Worm (Caenorhabditis elegans) whole organism, midembryonic: ENCODE measurements around the gene phy-3.

Source experiments
- cog-1 ChIP-seq: sonication (generic microtip); optimal IDR thresholded peaks from 2 replicates; lab custom pipeline; 2016; ENCODE audit warnings: missing genetic modification characterization, missing compliant biosample characterization
- klf-2 ChIP-seq: fragments of 200-800 bp; sonication (Bioruptor generic); conservative IDR thresholded peaks from 2 replicates; pipeline ENCODE4 v1.3.6; 2022; ENCODE audit warnings: missing genetic modification reagents, missing genetic modification characterization, missing compliant biosample characterization
- ref-1 ChIP-seq: fragments of 200-800 bp; sonication (Bioruptor generic); conservative IDR thresholded peaks from 2 replicates; pipeline ENCODE4 v1.3.6; 2022; ENCODE audit warnings: missing genetic modification reagents, missing genetic modification characterization, missing compliant biosample characterization
- ztf-23 ChIP-seq: fragments of 200-800 bp; sonication (Bioruptor generic); IDR thresholded peaks from 2 replicates; pipeline ENCODE4 v1.3.6; 2022; ENCODE audit warnings: missing genetic modification reagents, missing genetic modification characterization, missing compliant biosample characterization

DNA sequence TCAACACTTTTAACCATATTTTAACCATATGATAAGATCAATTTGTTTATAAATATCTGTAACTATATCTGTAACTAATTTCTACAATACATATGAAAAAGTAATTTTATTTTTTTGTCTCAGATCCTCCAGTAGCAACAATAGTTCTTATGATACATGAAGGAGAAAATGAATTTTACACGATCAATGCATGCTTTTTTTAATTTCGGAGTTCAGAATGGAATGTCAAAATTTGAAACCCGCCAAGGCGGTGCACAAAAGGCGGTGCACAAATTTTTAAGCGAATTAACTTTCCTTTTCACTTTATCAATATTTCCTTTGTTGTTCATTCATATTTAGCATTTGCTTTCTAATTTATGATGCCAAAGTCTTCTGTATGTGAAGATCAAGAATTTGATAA is 10.0 kb downstream of the phy-3 start, which contains the start of gene clec-25:
- TF ChIP-seq ref-1, result no peak
- no peak for TF ChIP-seq ztf-23 (GFP tag; lab: Robert Waterston, UW)
- TF ChIP-seq cog-1 (tag; lab: Kevin White, UChicago), result no peak
- no peak for TF ChIP-seq klf-2 (GFP tag; lab: Robert Waterston, UW)
